Fruit fly (Drosophila melanogaster) whole organism, embryonic: ENCODE results near the gene Gr63a.
A peak's percentile ranks its signal among the peaks of the same experiment; 100 is the strongest.

ENCODE experiments used
- Bdp1 ChIP-seq: fragments of 200-800 bp; sonication (Bioruptor generic); optimal IDR thresholded peaks from 3 replicates; lab custom pipeline; 2016; ENCODE audit warnings: missing biosample characterization, missing genetic modification characterization
- Bgb ChIP-seq: fragments of 200-800 bp; sonication (Bioruptor generic); IDR thresholded peaks from 2 replicates; pipeline ENCODE4 v1.3.6; 2022; ENCODE audit warnings: missing biosample characterization, missing genetic modification characterization; ENCODE audit not compliant: partially characterized antibody
- CG10267 ChIP-seq: fragments of 200-800 bp; sonication (Bioruptor generic); optimal IDR thresholded peaks from 2 replicates; lab custom pipeline; 2018; ENCODE audit warnings: missing biosample characterization, mild to moderate bottlenecking, missing genetic modification characterization, moderate library complexity
- CG12155 ChIP-seq: fragments of 200-800 bp; sonication (Bioruptor generic); optimal IDR thresholded peaks from 3 replicates; lab custom pipeline; 2016; ENCODE audit warnings: missing biosample characterization, missing genetic modification characterization
- CG13287 ChIP-seq: fragments of 200-800 bp; sonication (Bioruptor generic); IDR thresholded peaks from 2 replicates; pipeline ENCODE4 v1.3.6; 2022; ENCODE audit warnings: missing biosample characterization, missing genetic modification characterization; ENCODE audit not compliant: partially characterized antibody
- CG13296 ChIP-seq: fragments of 200-800 bp; sonication (Bioruptor generic); optimal IDR thresholded peaks from 3 replicates; lab custom pipeline; 2018; ENCODE audit warnings: missing biosample characterization, mild to moderate bottlenecking, missing genetic modification characterization
- CG13775 ChIP-seq: fragments of 200-800 bp; sonication (Bioruptor generic); optimal IDR thresholded peaks from 3 replicates; lab custom pipeline; 2017; ENCODE audit warnings: missing biosample characterization, mild to moderate bottlenecking, missing genetic modification characterization
- CG14441 ChIP-seq: fragments of 200-800 bp; sonication (Bioruptor generic); IDR thresholded peaks from 2 replicates; pipeline ENCODE4 v1.3.6; 2022; ENCODE audit warnings: missing biosample characterization, missing genetic modification characterization
- CG14710 ChIP-seq: fragments of 200-800 bp; sonication (Bioruptor generic); optimal IDR thresholded peaks from 3 replicates; lab custom pipeline; 2019; ENCODE audit warnings: missing biosample characterization, mild to moderate bottlenecking, missing genetic modification characterization, moderate library complexity
- CG14860 ChIP-seq: fragments of 200-800 bp; sonication (Bioruptor generic); IDR thresholded peaks from 3 replicates; pipeline ENCODE4 v1.3.6; 2022; ENCODE audit warnings: missing biosample characterization, missing genetic modification characterization; ENCODE audit not compliant: partially characterized antibody
- CG16813 ChIP-seq: fragments of 200-800 bp; sonication (Bioruptor generic); IDR thresholded peaks from 3 replicates; pipeline ENCODE4 v1.3.6; 2022; ENCODE audit warnings: missing biosample characterization, missing genetic modification characterization; ENCODE audit not compliant: partially characterized antibody
- CG2116 ChIP-seq: fragments of 200-800 bp; sonication (Bioruptor generic); optimal IDR thresholded peaks from 3 replicates; lab custom pipeline; 2018; ENCODE audit warnings: missing biosample characterization, mild to moderate bottlenecking, missing genetic modification characterization
- CG2129 ChIP-seq: fragments of 200-800 bp; sonication (Bioruptor generic); IDR thresholded peaks from 2 replicates; pipeline ENCODE4 v1.3.6; 2022; ENCODE audit warnings: missing biosample characterization, missing genetic modification characterization; ENCODE audit not compliant: partially characterized antibody
- CG6654 ChIP-seq: fragments of 200-800 bp; sonication (Bioruptor generic); optimal IDR thresholded peaks from 2 replicates; lab custom pipeline; 2017; ENCODE audit warnings: missing biosample characterization, mild to moderate bottlenecking, missing genetic modification characterization
- CG8089 ChIP-seq: fragments of 200-800 bp; sonication (Bioruptor generic); optimal IDR thresholded peaks from 3 replicates; lab custom pipeline; 2016; ENCODE audit warnings: missing biosample characterization, missing genetic modification characterization
- CG8281 ChIP-seq: fragments of 200-800 bp; sonication (Bioruptor generic); optimal IDR thresholded peaks from 2 replicates; lab custom pipeline; 2018; ENCODE audit warnings: missing biosample characterization, mild to moderate bottlenecking, missing genetic modification characterization, moderate library complexity
- Dref ChIP-seq: fragments of 200-800 bp; sonication (Bioruptor generic); IDR thresholded peaks from 2 replicates; pipeline ENCODE4 v1.3.6; 2022; ENCODE audit warnings: missing biosample characterization, missing genetic modification characterization
- E2f2 ChIP-seq: fragments of 200-800 bp; sonication (Bioruptor generic); IDR thresholded peaks from 2 replicates; pipeline ENCODE4 v1.3.6; 2022; ENCODE audit warnings: missing biosample characterization, missing genetic modification characterization
- Ets97D ChIP-seq: fragments of 200-800 bp; sonication (Bioruptor generic); optimal IDR thresholded peaks from 3 replicates; lab custom pipeline; 2016; ENCODE audit warnings: missing biosample characterization, missing genetic modification characterization
- Hmr ChIP-seq: fragments of 200-800 bp; sonication (Bioruptor generic); optimal IDR thresholded peaks from 3 replicates; lab custom pipeline; 2017; ENCODE audit warnings: mild to moderate bottlenecking, missing biosample characterization, missing genetic modification reagents, missing genetic modification characterization
- Hmx ChIP-seq: fragments of 200-800 bp; sonication (Bioruptor generic); optimal IDR thresholded peaks from 2 replicates; lab custom pipeline; 2016; ENCODE audit warnings: missing biosample characterization, missing genetic modification characterization
- MBD-R2 ChIP-seq: fragments of 200-800 bp; sonication (Bioruptor generic); IDR thresholded peaks from 2 replicates; pipeline ENCODE4 v1.3.6; 2022; ENCODE audit warnings: missing biosample characterization, missing genetic modification characterization
- Med ChIP-seq: fragments of 200-800 bp; sonication (Bioruptor generic); peaks from one replicate; lab custom pipeline; 2016; ENCODE audit warnings: missing biosample characterization, missing genetic modification characterization, mild to moderate bottlenecking, inconsistent platforms, moderate library complexity
- Myb ChIP-seq: fragments of 200-800 bp; sonication (Bioruptor generic); optimal IDR thresholded peaks from 2 replicates; lab custom pipeline; 2016; ENCODE audit warnings: missing biosample characterization, missing genetic modification characterization
- NK7.1 ChIP-seq: fragments of 200-800 bp; sonication (Bioruptor generic); optimal IDR thresholded peaks from 3 replicates; lab custom pipeline; 2016; ENCODE audit warnings: missing biosample characterization, missing genetic modification characterization
- Nf-YB ChIP-seq: fragments of 200-800 bp; sonication (Bioruptor generic); optimal IDR thresholded peaks from 3 replicates; lab custom pipeline; 2019; ENCODE audit warnings: missing biosample characterization, mild to moderate bottlenecking, missing genetic modification characterization, moderate library complexity
- Pdp1 ChIP-seq, 2 experiments: fragments of 200-800 bp; sonication (Bioruptor generic); optimal IDR thresholded peaks; 3 replicates each; lab custom pipeline; 2016; ENCODE audit warnings: missing biosample characterization in 2 of 2, missing genetic modification characterization in 2 of 2, mild to moderate bottlenecking in 1 of 2, moderate library complexity in 1 of 2
- Scr ChIP-seq: fragments of 200-800 bp; sonication (Bioruptor generic); IDR thresholded peaks from 2 replicates; pipeline ENCODE4 v1.3.6; 2022; ENCODE audit warnings: missing biosample characterization, missing genetic modification characterization; ENCODE audit not compliant: partially characterized antibody
- ap ChIP-seq: fragments of 200-800 bp; sonication (Bioruptor generic); IDR thresholded peaks from 2 replicates; pipeline ENCODE4 v1.3.6; 2022; ENCODE audit warnings: missing biosample characterization, missing genetic modification characterization
- ato ChIP-seq: fragments of 200-800 bp; sonication (Bioruptor generic); IDR thresholded peaks from 2 replicates; pipeline ENCODE4 v1.3.6; 2022; ENCODE audit warnings: missing biosample characterization, missing genetic modification characterization; ENCODE audit not compliant: partially characterized antibody
- bbx ChIP-seq: fragments of 200-800 bp; sonication (Bioruptor generic); IDR thresholded peaks from 2 replicates; pipeline ENCODE4 v1.3.6; 2022; ENCODE audit warnings: missing biosample characterization, missing genetic modification characterization; ENCODE audit not compliant: partially characterized antibody
- dm ChIP-seq: fragments of 200-800 bp; sonication (Bioruptor generic); optimal IDR thresholded peaks from 3 replicates; lab custom pipeline; 2016; ENCODE audit warnings: missing biosample characterization, missing genetic modification characterization
- gro ChIP-seq: fragments of 200-800 bp; sonication (Bioruptor generic); optimal IDR thresholded peaks from 2 replicates; lab custom pipeline; 2016; ENCODE audit warnings: missing biosample characterization, missing genetic modification characterization
- hkb ChIP-seq, 2 experiments: fragments of 200-800 bp in 1 of 2; fragments of >200 bp in 1 of 2; sonication (Bioruptor generic) in 1 of 2; IDR thresholded peaks in 1 of 2; optimal IDR thresholded peaks in 1 of 2; 2 replicates each; pipeline versions ENCODE4 v1.3.6 to Lab custom; 2017 to 2022; ENCODE audit warnings: missing biosample characterization in 1 of 2, missing genetic modification characterization in 1 of 2
- nerfin-2 ChIP-seq: fragments of 200-800 bp; sonication (Bioruptor generic); IDR thresholded peaks from 2 replicates; pipeline ENCODE4 v1.3.6; 2022; ENCODE audit warnings: missing biosample characterization, missing genetic modification characterization; ENCODE audit not compliant: partially characterized antibody
- pros ChIP-seq: fragments of 200-800 bp; sonication (Bioruptor generic); optimal IDR thresholded peaks from 3 replicates; lab custom pipeline; 2019; ENCODE audit warnings: missing biosample characterization, mild to moderate bottlenecking, missing genetic modification characterization, moderate library complexity
- pzg ChIP-seq: fragments of 200-800 bp; sonication (Bioruptor generic); optimal IDR thresholded peaks from 3 replicates; lab custom pipeline; 2018; ENCODE audit warnings: missing biosample characterization, mild to moderate bottlenecking, missing genetic modification characterization, moderate library complexity
- row ChIP-seq: fragments of 200-800 bp; sonication (Bioruptor generic); IDR thresholded peaks from 3 replicates; pipeline ENCODE4 v1.3.6; 2022; ENCODE audit warnings: missing biosample characterization, missing genetic modification characterization
- sima ChIP-seq: fragments of 200-800 bp; sonication (Bioruptor generic); optimal IDR thresholded peaks from 2 replicates; lab custom pipeline; 2016; ENCODE audit warnings: missing biosample characterization, missing genetic modification characterization
- so ChIP-seq: fragments of 200-800 bp; sonication (Bioruptor generic); IDR thresholded peaks from 3 replicates; pipeline ENCODE4 v1.3.6; 2022; ENCODE audit warnings: missing biosample characterization, missing genetic modification characterization
- ssp ChIP-seq: fragments of 200-800 bp; sonication (Bioruptor generic); IDR thresholded peaks from 2 replicates; pipeline ENCODE4 v1.3.6; 2022; ENCODE audit warnings: missing biosample characterization, missing genetic modification characterization
- tin ChIP-seq: fragments of 200-800 bp; sonication (Bioruptor generic); optimal IDR thresholded peaks from 3 replicates; lab custom pipeline; 2016; ENCODE audit warnings: missing biosample characterization, missing genetic modification characterization
- toy ChIP-seq: fragments of 200-800 bp; sonication (Bioruptor generic); IDR thresholded peaks from 2 replicates; pipeline ENCODE4 v1.3.6; 2022; ENCODE audit warnings: missing biosample characterization, missing genetic modification characterization
- tup ChIP-seq: fragments of 200-800 bp; sonication (Bioruptor generic); optimal IDR thresholded peaks from 2 replicates; lab custom pipeline; 2016; ENCODE audit warnings: missing biosample characterization, mild to moderate bottlenecking, missing genetic modification characterization, moderate library complexity
- z ChIP-seq: fragments of 200-800 bp; sonication (Bioruptor generic); IDR thresholded peaks from 3 replicates; pipeline ENCODE4 v1.3.6; 2022; ENCODE audit warnings: missing biosample characterization, missing genetic modification characterization

Gene Gr63a

dm6 chr3L:3940075-3940819, 43.8 kb upstream of the Gr63a start, which contains the start of gene CG12766 (continued):
- TF ChIP-seq bbx (GFP tag; lab: Robert Waterston, UW) (peak; percentile 70), ato (GFP tag; lab: Robert Waterston, UW) (peak; percentile 58), Hmr (GFP tag; lab: Kevin White, UChicago) (peak; percentile 5), toy (GFP tag; lab: Robert Waterston, UW) (no peak), Pdp1 (GFP tag; optimal IDR thresholded peaks at IDR 0.05; lab: Kevin White, UChicago) (peak in 1 of 2 experiments; percentile 54), Nf-YB (GFP tag; lab: Kevin White, UChicago) (no peak), nerfin-2 (GFP tag; lab: Robert Waterston, UW) (peak; percentile 66; the same call in 1 of the 2 replicates)
- TF ChIP-seq, all 482 proteins: peak for 71

dm6 chr3L:3937806-3938205, 41.4 kb upstream of the Gr63a start, which contains the start of gene CG10866:
Gene CG10866, minus strand, starts transcription at chr3L:3937992.
- TF ChIP-seq Ets97D (GFP tag; lab: Kevin White, UChicago) (peak; percentile 30), Bgb (GFP tag; lab: Robert Waterston, UW) (peak; percentile 85), sima (no peak), CG2129 (GFP tag; lab: Robert Waterston, UW) (peak; percentile 64), CG14860 (GFP tag; lab: Robert Waterston, UW) (peak; percentile 66; the same call in 2 of the 3 replicates), CG8281 (no peak), CG13296 (GFP tag; lab: Kevin White, UChicago) (no peak), z (GFP tag; lab: Robert Waterston, UW) (no peak), CG8089 (GFP tag; lab: Kevin White, UChicago) (no peak), tin (GFP tag; lab: Kevin White, UChicago) (no peak), CG13775 (no peak), CG10267 (tag; lab: Kevin White, UChicago) (no peak), MBD-R2 (GFP tag; lab: Robert Waterston, UW) (peak; percentile 70), CG13287 (GFP tag; lab: Robert Waterston, UW) (peak; percentile 92), Med (GFP tag; lab: Kevin White, UChicago) (peak; percentile 31), row (peak; percentile 19; the same call in 1 of the 3 replicates), CG14710 (peak; percentile 36), hkb (optimal IDR thresholded peaks at IDR 0.05; lab: Kevin White, UChicago) (no peak), hkb (GFP tag; IDR thresholded peaks at IDR 0.05; lab: Robert Waterston, UW) (no peak), so (GFP tag; lab: Robert Waterston, UW) (no peak), Pdp1 (GFP tag; optimal IDR thresholded peaks at IDR 0.05; lab: Kevin White, UChicago) (peak in 1 of 2 experiments; percentile 51), E2f2 (GFP tag; lab: Robert Waterston, UW) (peak; percentile 79), CG2116 (GFP tag; lab: Kevin White, UChicago) (peak; percentile 65), pros (GFP tag; lab: Kevin White, UChicago) (no peak), bbx (GFP tag; lab: Robert Waterston, UW) (peak; percentile 85), Scr (GFP tag; lab: Robert Waterston, UW) (peak; percentile 85), Hmx (no peak), dm (GFP tag; lab: Kevin White, UChicago) (no peak), CG16813 (peak; percentile 84), Myb (peak; percentile 93), ssp (GFP tag; lab: Robert Waterston, UW) (no peak), tup (GFP tag; lab: Kevin White, UChicago) (no peak), CG12155 (GFP tag; lab: Kevin White, UChicago) (peak; percentile 23), CG14441 (GFP tag; lab: Robert Waterston, UW) (no peak), gro (GFP tag; lab: Kevin White, UChicago) (peak; percentile 14), NK7.1 (GFP tag; lab: Kevin White, UChicago) (no peak), Bdp1 (no peak), ap (GFP tag; lab: Robert Waterston, UW) (no peak), Dref (GFP tag; lab: Robert Waterston, UW) (peak; percentile 79), pzg (GFP tag; lab: Kevin White, UChicago) (peak; percentile 73), CG6654 (GFP tag; lab: Kevin White, UChicago) (no peak)
